Worm (Caenorhabditis elegans): ENCODE results near the gene F16G10.10.

F16G10.10 gene

DNA sequence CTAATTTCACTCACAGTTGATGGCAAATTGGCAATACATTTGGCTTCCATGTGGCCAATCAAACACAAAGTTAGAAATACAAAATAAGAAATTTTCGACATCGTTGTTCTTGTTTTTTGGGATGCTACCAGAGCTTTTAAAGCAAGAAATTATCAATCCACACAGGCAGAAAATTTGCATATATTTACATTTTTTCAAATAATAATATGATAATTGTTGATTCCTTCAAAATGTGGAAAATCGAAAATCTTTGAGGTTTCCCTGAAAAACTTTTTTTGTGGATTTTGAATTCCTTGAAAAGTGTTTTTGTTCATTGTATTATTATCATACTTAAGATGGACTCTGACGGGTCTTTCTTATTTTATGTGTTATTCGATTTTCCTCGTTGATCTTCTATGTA, at the start of gene F16G10.10:
F16G10.10 (minus strand) TSS at position 101 of the 400 bp plus-strand sequence.
- TF ChIP-seq mml-1 (tag; optimal IDR thresholded peaks at IDR 0.05) (no peak), pha-4 (tag; optimal IDR thresholded peaks at IDR 0.05) (no peak), fkh-10 (GFP tag; optimal IDR thresholded peaks at IDR 0.05) (no peak), nhr-28 (tag; optimal IDR thresholded peaks at IDR 0.05) (no peak), egl-5 (tag; optimal IDR thresholded peaks at IDR 0.05) (no peak), elt-2 (tag; optimal IDR thresholded peaks at IDR 0.05) (no peak), nhr-76 (tag; optimal IDR thresholded peaks at IDR 0.05) (no peak), ceh-28 (tag; optimal IDR thresholded peaks at IDR 0.05) (no peak), fos-1 (tag; optimal IDR thresholded peaks at IDR 0.05) (no peak), unc-62 (GFP tag; optimal IDR thresholded peaks at IDR 0.05) (no peak), nhr-77 (tag; optimal IDR thresholded peaks at IDR 0.05) (no peak), nhr-11 (tag; optimal IDR thresholded peaks at IDR 0.05) (no peak), tbx-2 (tag; optimal IDR thresholded peaks at IDR 0.05) (no peak), skn-1 (tag; optimal IDR thresholded peaks at IDR 0.05) (no peak)

- TF ChIP-seq lin-39 (tag; optimal IDR thresholded peaks at IDR 0.05) (no peak), eor-1 (tag; optimal IDR thresholded peaks at IDR 0.05) (no peak), ztf-11 (tag; optimal IDR thresholded peaks at IDR 0.05) (no peak), ZK546.5 (tag; optimal IDR thresholded peaks at IDR 0.05) (no peak)
Observed at ce11 chrII:2440312-2440711, 49.5 kb upstream of the F16G10.10 start.

- no peak for TF ChIP-seq unc-62 (GFP tag; optimal IDR thresholded peaks at IDR 0.05)
- TF ChIP-seq nhr-12 (tag; optimal IDR thresholded peaks at IDR 0.05): no peak
- TF ChIP-seq mml-1 (tag; optimal IDR thresholded peaks at IDR 0.05): no peak
- no peak for TF ChIP-seq nhr-23 (tag; optimal IDR thresholded peaks at IDR 0.05)
- no peak for TF ChIP-seq ZK546.5 (tag; optimal IDR thresholded peaks at IDR 0.05)
- no peak for TF ChIP-seq egl-5 (tag; optimal IDR thresholded peaks at IDR 0.05)
- no peak for TF ChIP-seq elt-2 (tag; optimal IDR thresholded peaks at IDR 0.05)
- no peak for TF ChIP-seq nhr-77 (tag; optimal IDR thresholded peaks at IDR 0.05)
- no peak for TF ChIP-seq jun-1 (tag; optimal IDR thresholded peaks at IDR 0.05)
- no peak for TF ChIP-seq fos-1 (tag; optimal IDR thresholded peaks at IDR 0.05)
- no peak for TF ChIP-seq daf-12 (tag; optimal IDR thresholded peaks at IDR 0.05)
- TF ChIP-seq lin-15B (tag; optimal IDR thresholded peaks at IDR 0.05): no peak
- TF ChIP-seq nhr-11 (tag; optimal IDR thresholded peaks at IDR 0.05): no peak
- no peak for TF ChIP-seq ztf-4 (tag; optimal IDR thresholded peaks at IDR 0.05)
- TF ChIP-seq nhr-28 (tag; optimal IDR thresholded peaks at IDR 0.05): no peak
Observed at ce11 chrII:2438944-2439343, 48.2 kb upstream of the F16G10.10 start.

- TF ChIP-seq ceh-9 (tag; optimal IDR thresholded peaks at IDR 0.05): no peak
- peak; percentile 75 for TF ChIP-seq elt-2 (tag; optimal IDR thresholded peaks at IDR 0.05)
- TF ChIP-seq aly-2 (tag; optimal IDR thresholded peaks at IDR 0.05): no peak
- peak; percentile 34 for TF ChIP-seq pqm-1 (tag; optimal IDR thresholded peaks at IDR 0.05)
Observed at ce11 chrII:2438180-2438579, 47.4 kb upstream of the F16G10.10 start.

DNA sequence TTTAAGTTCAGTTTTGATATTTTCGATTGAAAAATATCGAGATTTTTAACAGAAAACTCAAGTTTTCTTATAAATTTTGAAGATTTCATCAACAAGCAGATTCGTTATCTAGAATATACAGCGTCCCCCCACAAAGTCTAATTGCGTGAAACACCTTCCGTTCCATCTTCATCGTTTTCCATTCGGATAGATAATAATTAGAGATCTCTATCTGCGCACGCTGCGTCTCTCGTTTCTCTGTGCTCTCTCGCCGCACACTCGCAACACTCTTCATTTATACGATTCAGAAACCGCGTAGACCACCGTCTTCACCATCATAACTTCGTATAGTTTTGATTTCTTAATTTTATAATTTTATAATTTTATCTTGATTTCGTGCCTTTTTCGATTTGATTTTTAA, 46.0 kb upstream of the F16G10.10 start:
- TF ChIP-seq nhr-77 (tag; optimal IDR thresholded peaks at IDR 0.05) (no peak), nhr-28 (tag; optimal IDR thresholded peaks at IDR 0.05) (no peak), nhr-12 (tag; optimal IDR thresholded peaks at IDR 0.05) (no peak), ceh-16 (tag; optimal IDR thresholded peaks at IDR 0.05) (peak; percentile 55), nhr-67 (tag; optimal IDR thresholded peaks at IDR 0.05) (no peak), aly-2 (tag; optimal IDR thresholded peaks at IDR 0.05) (no peak), tbx-2 (tag; optimal IDR thresholded peaks at IDR 0.05) (no peak), elt-1 (tag; optimal IDR thresholded peaks at IDR 0.05) (peak; percentile 85), ceh-9 (tag; optimal IDR thresholded peaks at IDR 0.05) (no peak), fos-1 (tag; optimal IDR thresholded peaks at IDR 0.05) (no peak), egl-5 (tag; optimal IDR thresholded peaks at IDR 0.05) (no peak), ztf-11 (tag; optimal IDR thresholded peaks at IDR 0.05) (no peak), jun-1 (tag; optimal IDR thresholded peaks at IDR 0.05) (no peak), ama-1 (optimal IDR thresholded peaks at IDR 0.05) (no peak), snpc-4 (tag; optimal IDR thresholded peaks at IDR 0.05) (no peak), nhr-76 (tag; optimal IDR thresholded peaks at IDR 0.05) (no peak), nhr-25 (tag; optimal IDR thresholded peaks at IDR 0.05) (peak; percentile 1), nhr-23 (tag; optimal IDR thresholded peaks at IDR 0.05) (peak; percentile 3), skn-1 (tag; optimal IDR thresholded peaks at IDR 0.05) (no peak), ztf-4 (tag; optimal IDR thresholded peaks at IDR 0.05) (no peak)

ce11 chrII:2435566-2435965, 44.8 kb upstream of the F16G10.10 start:
- peak in 1 of 3 experiments; percentile 34 for TF ChIP-seq elt-3 (tag; optimal IDR thresholded peaks at IDR 0.05)
- no peak for TF ChIP-seq elt-1 (tag; optimal IDR thresholded peaks at IDR 0.05)

All from whole organism, L3 larva.